Worm (Caenorhabditis elegans) whole organism, L4 larva: ENCODE results near the gene F57A10.2.

ENCODE experiments used
- F10B5.3 ChIP-seq: sonication (generic microtip); optimal IDR thresholded peaks from 2 replicates; lab custom pipeline; 2016; ENCODE audit warnings: mild to moderate bottlenecking, missing genetic modification characterization, missing compliant biosample characterization
- F37D6.2 ChIP-seq: sonication (generic microtip); optimal IDR thresholded peaks from 2 replicates; lab custom pipeline; 2016; ENCODE audit warnings: mild to moderate bottlenecking, missing genetic modification characterization, missing compliant biosample characterization
- F44E2.7 ChIP-seq: fragments of 200-800 bp; sonication (Bioruptor generic); IDR thresholded peaks from 2 replicates; pipeline ENCODE4 v2.1.2; 2022; ENCODE audit warnings: missing genetic modification characterization, missing compliant biosample characterization
- F49E8.2 ChIP-seq: sonication (generic microtip); optimal IDR thresholded peaks from 2 replicates; lab custom pipeline; 2016; ENCODE audit warnings: missing compliant biosample characterization, mild to moderate bottlenecking, missing genetic modification characterization, borderline replicate concordance
- T20F7.1 ChIP-seq: fragments of 200-800 bp; sonication (Bioruptor generic); optimal IDR thresholded peaks from 2 replicates; lab custom pipeline; 2018; ENCODE audit warnings: mild to moderate bottlenecking, missing genetic modification characterization, missing compliant biosample characterization
- Y105C5A.15 ChIP-seq: fragments of 200-800 bp; sonication (Bioruptor generic); IDR thresholded peaks from 2 replicates; pipeline ENCODE4 v1.3.6; 2022; ENCODE audit warnings: missing genetic modification characterization, missing compliant biosample characterization
- ZK546.5 ChIP-seq, 2 experiments: sonication (generic microtip); optimal IDR thresholded peaks; 2 replicates each; lab custom pipeline; 2017; ENCODE audit warnings: missing biosample characterization in 2 of 2, missing genetic modification characterization in 2 of 2
- arid-1 ChIP-seq: fragments of 200-800 bp; sonication (Bioruptor generic); conservative IDR thresholded peaks from 2 replicates; pipeline ENCODE4 v1.3.6; 2022; ENCODE audit warnings: missing genetic modification reagents, missing genetic modification characterization, missing compliant biosample characterization
- attf-4 ChIP-seq: sonication (generic microtip); optimal IDR thresholded peaks from 3 replicates; lab custom pipeline; 2017; ENCODE audit warnings: missing biosample characterization, missing genetic modification characterization
- ceh-20 ChIP-seq: fragments of 200-800 bp; sonication (Bioruptor generic); IDR thresholded peaks from 2 replicates; pipeline ENCODE4 v1.3.6; 2022; ENCODE audit warnings: missing genetic modification reagents, missing genetic modification characterization, missing compliant biosample characterization
- ces-1 ChIP-seq: fragments of 150-350 bp; sonication (generic microtip); optimal IDR thresholded peaks from 4 replicates; lab custom pipeline; 2014; ENCODE audit warnings: missing biosample characterization, missing genetic modification reagents, missing genetic modification characterization
- ctbp-1 ChIP-seq: fragments of 200-800 bp; sonication (Bioruptor generic); IDR thresholded peaks from 2 replicates; pipeline ENCODE4 v1.3.6; 2022; ENCODE audit warnings: missing genetic modification reagents, missing genetic modification characterization, missing compliant biosample characterization
- daf-12 ChIP-seq: fragments of 150-350 bp; optimal IDR thresholded peaks from 2 replicates; lab custom pipeline; 2014; ENCODE audit warnings: missing biosample characterization, missing genetic modification reagents, missing genetic modification characterization
- daf-16 ChIP-seq, 3 experiments: sonication (generic microtip); optimal IDR thresholded peaks; 2 replicates each; lab custom pipeline; 2016 to 2017; ENCODE audit warnings: missing genetic modification characterization in 3 of 3, missing genetic modification reagents in 3 of 3, mild to moderate bottlenecking in 2 of 3, missing compliant biosample characterization in 2 of 3, missing biosample characterization in 1 of 3, moderate library complexity in 1 of 3
- dmd-8 ChIP-seq: fragments of 200-800 bp; sonication (Bioruptor generic); IDR thresholded peaks from 2 replicates; pipeline ENCODE4 v1.3.6; 2022; ENCODE audit warnings: missing genetic modification characterization, missing compliant biosample characterization
- dmd-9 ChIP-seq: fragments of 200-800 bp; sonication (Bioruptor generic); IDR thresholded peaks from 2 replicates; pipeline ENCODE4 v1.3.6; 2022; ENCODE audit warnings: missing genetic modification reagents, missing genetic modification characterization, missing compliant biosample characterization
- dpl-1 ChIP-seq: fragments of 150-350 bp; optimal IDR thresholded peaks from 2 replicates; lab custom pipeline; 2014; ENCODE audit warnings: missing biosample characterization, missing genetic modification reagents, missing genetic modification characterization
- duxl-1 ChIP-seq: sonication (generic microtip); optimal IDR thresholded peaks from 2 replicates; lab custom pipeline; 2016; ENCODE audit warnings: mild to moderate bottlenecking, missing genetic modification characterization, moderate library complexity, missing compliant biosample characterization; ENCODE audit not compliant: poor library complexity
- dve-1 ChIP-seq: sonication (generic microtip); optimal IDR thresholded peaks from 2 replicates; lab custom pipeline; 2017; ENCODE audit warnings: antibody characterized with exemption, mild to moderate bottlenecking, missing genetic modification characterization, missing compliant biosample characterization; ENCODE audit not compliant: insufficient read depth
- egl-43 ChIP-seq: fragments of 200-800 bp; sonication (Bioruptor generic); IDR thresholded peaks from 2 replicates; pipeline ENCODE4 v1.3.6; 2022; ENCODE audit warnings: missing genetic modification reagents, missing genetic modification characterization, missing compliant biosample characterization
- fos-1 ChIP-seq: fragments of 150-350 bp; optimal IDR thresholded peaks from 2 replicates; lab custom pipeline; 2014; ENCODE audit warnings: missing biosample characterization, missing genetic modification characterization
- hif-1 ChIP-seq, 2 experiments: sonication (generic microtip); optimal IDR thresholded peaks; 2 replicates each; lab custom pipeline; 2016 to 2017; ENCODE audit warnings: missing compliant biosample characterization in 2 of 2, missing genetic modification characterization in 2 of 2, missing genetic modification reagents in 2 of 2, missing genotype in 2 of 2, mild to moderate bottlenecking in 1 of 2
- hlh-30 ChIP-seq: sonication (generic microtip); optimal IDR thresholded peaks from 2 replicates; lab custom pipeline; 2017; ENCODE audit warnings: antibody characterized with exemption, mild to moderate bottlenecking, missing genetic modification characterization, missing compliant biosample characterization; ENCODE audit not compliant: insufficient read depth
- jun-1 ChIP-seq: fragments of 150-350 bp; optimal IDR thresholded peaks from 2 replicates; lab custom pipeline; 2014; ENCODE audit warnings: missing biosample characterization, missing genetic modification reagents, missing genetic modification characterization
- lin-1 ChIP-seq: fragments of 200-800 bp; sonication (Bioruptor generic); IDR thresholded peaks from 2 replicates; pipeline ENCODE4 v1.3.6; 2022; ENCODE audit warnings: missing genetic modification reagents, missing genetic modification characterization, missing compliant biosample characterization
- lin-15B ChIP-seq: fragments of 150-350 bp; sonication (generic microtip); optimal IDR thresholded peaks from 3 replicates; lab custom pipeline; 2014; ENCODE audit warnings: missing biosample characterization, missing genetic modification characterization
- lin-29 ChIP-seq: fragments of 200-800 bp; sonication (Bioruptor generic); IDR thresholded peaks from 2 replicates; pipeline ENCODE4 v1.3.6; 2022; ENCODE audit warnings: missing genetic modification reagents, missing genetic modification characterization, missing compliant biosample characterization
- lir-3 ChIP-seq: sonication (generic microtip); optimal IDR thresholded peaks from 2 replicates; lab custom pipeline; 2016; ENCODE audit warnings: mild to moderate bottlenecking, missing genetic modification characterization, missing compliant biosample characterization
- mdt-29 ChIP-seq: fragments of 200-800 bp; sonication (Bioruptor generic); IDR thresholded peaks from 2 replicates; pipeline ENCODE4 v1.3.6; 2022; ENCODE audit warnings: missing genetic modification reagents, missing genetic modification characterization, missing compliant biosample characterization
- mxl-3 ChIP-seq: fragments of 200-800 bp; sonication (Bioruptor generic); optimal IDR thresholded peaks from 2 replicates; lab custom pipeline; 2018; ENCODE audit warnings: mild to moderate bottlenecking, missing genetic modification characterization, missing compliant biosample characterization
- nhr-11 ChIP-seq: fragments of 150-350 bp; optimal IDR thresholded peaks from 2 replicates; lab custom pipeline; 2014; ENCODE audit warnings: missing biosample characterization, missing genetic modification characterization
- nhr-25 ChIP-seq: sonication (generic microtip); optimal IDR thresholded peaks from 2 replicates; lab custom pipeline; 2017; ENCODE audit warnings: missing genetic modification characterization, mild to moderate bottlenecking, missing compliant biosample characterization, antibody characterized with exemption, moderate library complexity, borderline replicate concordance; ENCODE audit not compliant: insufficient read depth
- nhr-41 ChIP-seq: fragments of 200-800 bp; sonication (Bioruptor generic); IDR thresholded peaks from 2 replicates; pipeline ENCODE4 v1.3.6; 2022; ENCODE audit warnings: missing genetic modification reagents, missing genetic modification characterization, missing compliant biosample characterization
- nhr-6 ChIP-seq: fragments of 150-350 bp; optimal IDR thresholded peaks from 2 replicates; lab custom pipeline; 2014; ENCODE audit warnings: missing biosample characterization, missing genetic modification characterization
- nhr-76 ChIP-seq: fragments of 150-350 bp; optimal IDR thresholded peaks from 2 replicates; lab custom pipeline; 2014; ENCODE audit warnings: missing biosample characterization, missing genetic modification characterization
- nhr-77 ChIP-seq: fragments of 150-350 bp; optimal IDR thresholded peaks from 2 replicates; lab custom pipeline; 2014; ENCODE audit warnings: missing biosample characterization, missing genetic modification characterization
- pha-4 ChIP-seq, 2 experiments: fragments of 150-350 bp in 1 of 2; fragments of 200-800 bp in 1 of 2; sonication (Bioruptor generic) in 1 of 2; IDR thresholded peaks in 1 of 2; optimal IDR thresholded peaks in 1 of 2; 2 replicates each; pipeline versions ENCODE4 v1.3.6 to Lab custom; 2014 to 2022; ENCODE audit warnings: missing genetic modification characterization in 2 of 2, missing genetic modification reagents in 2 of 2, missing biosample characterization in 1 of 2, missing compliant biosample characterization in 1 of 2
- pqm-1 ChIP-seq: sonication (generic microtip); optimal IDR thresholded peaks from 2 replicates; lab custom pipeline; 2017; ENCODE audit warnings: missing biosample characterization, missing genetic modification characterization
- rbr-2 ChIP-seq: sonication (generic microtip); optimal IDR thresholded peaks from 2 replicates; lab custom pipeline; 2016; ENCODE audit warnings: missing genotype, missing genetic modification characterization, missing compliant biosample characterization
- set-16 ChIP-seq: fragments of 200-800 bp; sonication (Bioruptor generic); IDR thresholded peaks from 2 replicates; pipeline ENCODE4 v1.3.6; 2022; ENCODE audit warnings: missing genetic modification reagents, missing genetic modification characterization, missing compliant biosample characterization
- snpc-1.2 ChIP-seq: fragments of 200-800 bp; sonication (Bioruptor generic); IDR thresholded peaks from 2 replicates; pipeline ENCODE4 v1.3.6; 2022; ENCODE audit warnings: missing genetic modification reagents, missing genetic modification characterization, missing compliant biosample characterization
- spr-3 ChIP-seq: fragments of 200-800 bp; sonication (Bioruptor generic); optimal IDR thresholded peaks from 2 replicates; lab custom pipeline; 2018; ENCODE audit warnings: mild to moderate bottlenecking, missing genetic modification characterization, missing compliant biosample characterization
- tag-97 ChIP-seq: fragments of 200-800 bp; sonication (Bioruptor generic); IDR thresholded peaks from 2 replicates; pipeline ENCODE4 v1.3.6; 2022; ENCODE audit warnings: missing genetic modification characterization, missing compliant biosample characterization
- unc-62 ChIP-seq, 3 experiments: fragments of 150-350 bp in 1 of 3; sonication (generic microtip); optimal IDR thresholded peaks in 2 of 3; peaks in 1 of 3; 1 replicate in 1 of 3; 2 replicates in 2 of 3; lab custom pipeline; 2014 to 2017; ENCODE audit warnings: missing biosample characterization in 3 of 3, missing genetic modification characterization in 3 of 3, missing genetic modification reagents in 3 of 3, missing genotype in 1 of 3
- vab-7 ChIP-seq: fragments of 200-800 bp; sonication (Bioruptor generic); IDR thresholded peaks from 2 replicates; pipeline ENCODE4 v1.3.6; 2022; ENCODE audit warnings: missing genetic modification reagents, missing genetic modification characterization, missing compliant biosample characterization
- zfp-2 ChIP-seq: sonication (generic microtip); optimal IDR thresholded peaks from 2 replicates; lab custom pipeline; 2016; ENCODE audit warnings: mild to moderate bottlenecking, missing genetic modification characterization, missing compliant biosample characterization
- zfp-3 ChIP-seq: fragments of 200-800 bp; sonication (Bioruptor generic); conservative IDR thresholded peaks from 2 replicates; pipeline ENCODE4 v1.3.6; 2022; ENCODE audit warnings: missing genetic modification reagents, missing genetic modification characterization, missing compliant biosample characterization
- ztf-11 ChIP-seq: fragments of 150-350 bp; optimal IDR thresholded peaks from 2 replicates; lab custom pipeline; 2014; ENCODE audit warnings: missing biosample characterization, missing genetic modification characterization

F57A10.2 gene

ce11 chrV:15766122-15766594 lies at the start of gene F57A10.2, which contains the start of gene haf-3:
Gene F57A10.2, plus strand, starts transcription at chrV:15766575.
Gene haf-3, minus strand, starts transcription at chrV:15766172.
- TF ChIP-seq daf-16 (GFP tag; optimal IDR thresholded peaks at IDR 0.05; lab: Kevin White, UChicago) (peak in 1 of 2 experiments; percentile 58), daf-16 (tag; optimal IDR thresholded peaks at IDR 0.05; lab: Kevin White, UChicago) (peak; percentile 42), ceh-20 (GFP tag; lab: Robert Waterston, UW) (no peak), nhr-41 (no peak), snpc-1.2 (peak; percentile 70), ces-1 (peak; percentile 6), nhr-76 (tag; lab: Kevin White, UChicago) (no peak), lin-15B (tag; lab: Kevin White, UChicago) (peak; percentile 68), rbr-2 (tag; lab: Kevin White, UChicago) (peak; percentile 88), Y105C5A.15 (GFP tag; lab: Robert Waterston, UW) (no peak), egl-43 (GFP tag; lab: Robert Waterston, UW) (no peak), zfp-3 (GFP tag; lab: Robert Waterston, UW) (peak; percentile 63; the same call in 1 of the 2 replicates), hif-1 (tag; optimal IDR thresholded peaks at IDR 0.05; lab: Kevin White, UChicago) (peak; percentile 44 to 54), pqm-1 (tag; lab: Kevin White, UChicago) (no peak), F44E2.7 (no peak), nhr-6 (tag; lab: Kevin White, UChicago) (peak; percentile 61), nhr-25 (tag; lab: Kevin White, UChicago) (peak; percentile 9), F37D6.2 (peak; percentile 77), F49E8.2 (peak; percentile 80), unc-62 (GFP tag; optimal IDR thresholded peaks at IDR 0.05 in 1 of 2; lab: Kevin White, UChicago) (no peak), unc-62 (tag; optimal IDR thresholded peaks at IDR 0.05; lab: Kevin White, UChicago) (no peak), lir-3 (tag; lab: Kevin White, UChicago) (no peak), dmd-8 (GFP tag; lab: Robert Waterston, UW) (no peak), ZK546.5 (tag; optimal IDR thresholded peaks at IDR 0.05; lab: Kevin White, UChicago) (no peak), ctbp-1 (peak; percentile 80; the same call in 1 of the 2 replicates), dve-1 (peak; percentile 95), T20F7.1 (GFP tag; lab: Kevin White, UChicago) (no peak), vab-7 (GFP tag; lab: Robert Waterston, UW) (peak; percentile 43; the same call in 1 of the 2 replicates), arid-1 (0 out of 2 replicates have a peak, but pooled peaks have one; percentile 37), jun-1 (tag; lab: Kevin White, UChicago) (peak; percentile 62), nhr-77 (tag; lab: Kevin White, UChicago) (peak; percentile 90), hlh-30 (tag; lab: Kevin White, UChicago) (peak; percentile 78), dpl-1 (GFP tag; lab: Kevin White, UChicago) (peak; percentile 99), dmd-9 (GFP tag; lab: Robert Waterston, UW) (no peak), set-16 (no peak), tag-97 (GFP tag; lab: Robert Waterston, UW) (no peak), pha-4 (GFP tag; IDR thresholded peaks at IDR 0.05; lab: Robert Waterston, UW) (peak; percentile 73), pha-4 (tag; optimal IDR thresholded peaks at IDR 0.05; lab: Kevin White, UChicago) (peak; percentile 46), attf-4 (no peak), ztf-11 (tag; lab: Kevin White, UChicago) (no peak), mdt-29 (GFP tag; lab: Robert Waterston, UW) (no peak), duxl-1 (peak; percentile 92), daf-12 (tag; lab: Kevin White, UChicago) (no peak), lin-29 (GFP tag; lab: Robert Waterston, UW) (peak; percentile 62; the same call in 1 of the 2 replicates), nhr-11 (tag; lab: Kevin White, UChicago) (peak; percentile 79), lin-1 (peak; percentile 55; the same call in 1 of the 2 replicates), zfp-2 (tag; lab: Kevin White, UChicago) (peak; percentile 10), fos-1 (tag; lab: Kevin White, UChicago) (no peak), mxl-3 (GFP tag; lab: Kevin White, UChicago) (no peak), F10B5.3 (tag; lab: Kevin White, UChicago) (peak; percentile 71), spr-3 (GFP tag; lab: Kevin White, UChicago) (peak; percentile 73)
